Worm (Caenorhabditis elegans): ENCODE measurements around the gene C15C8.7.

The C15C8.7 gene

ce11 chrV:12744979-12745378 is at the start of gene C15C8.7:
C15C8.7 (minus strand) TSS chrV:12745050.
- TF ChIP-seq B0310.2 (tag; optimal IDR thresholded peaks at IDR 0.05) (no peak), tbx-37 (GFP tag; conservative IDR thresholded peaks at IDR 0.05) (no peak), tra-4 (tag; optimal IDR thresholded peaks at IDR 0.05) (no peak), flt-1 (GFP tag; IDR thresholded peaks at IDR 0.05) (no peak), hmbx-1 (tag; optimal IDR thresholded peaks at IDR 0.05) (no peak), aly-1 (tag; optimal IDR thresholded peaks at IDR 0.05) (no peak), hnd-1 (tag; optimal IDR thresholded peaks at IDR 0.05) (no peak), ceh-36 (tag; optimal IDR thresholded peaks at IDR 0.05) (no peak), sea-1 (GFP tag; conservative IDR thresholded peaks at IDR 0.05) (no peak), hmg-4 (GFP tag; optimal IDR thresholded peaks at IDR 0.05) (no peak), ceh-13 (GFP tag; optimal IDR thresholded peaks at IDR 0.05) (no peak), tbx-11 (GFP tag; IDR thresholded peaks at IDR 0.05) (no peak), F13C5.2 (tag; optimal IDR thresholded peaks at IDR 0.05) (no peak), ets-7 (tag; optimal IDR thresholded peaks at IDR 0.05) (no peak), ama-1 (optimal IDR thresholded peaks at IDR 0.05) (no peak), pes-1 (GFP tag; IDR thresholded peaks at IDR 0.05) (no peak), scrt-1 (GFP tag; IDR thresholded peaks at IDR 0.05) (no peak)

DNA sequence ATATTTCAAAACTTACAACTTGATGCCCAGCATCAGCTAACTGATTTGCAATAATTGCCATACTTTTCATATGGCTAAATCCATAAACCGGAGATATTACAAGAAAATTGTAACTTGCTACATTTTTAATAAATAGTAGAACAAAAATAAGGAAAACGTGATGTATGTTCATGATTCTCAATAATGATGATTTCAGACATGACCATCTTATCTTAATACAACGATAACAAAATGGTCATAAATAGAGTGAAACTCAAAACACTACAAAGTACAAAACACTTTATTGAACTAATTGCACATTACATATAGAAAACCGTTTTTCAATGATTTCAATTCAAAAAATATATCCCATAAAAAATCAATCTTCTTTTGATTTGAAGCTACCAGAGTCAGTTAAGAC is 47.9 kb upstream of the C15C8.7 start, which contains the start of gene ugt-5:
Gene ugt-5, minus strand, starts transcription at position 214 of the 400 bp plus-strand sequence.
- TF ChIP-seq hmg-4 (GFP tag; optimal IDR thresholded peaks at IDR 0.05) (no peak), hnd-1 (tag; optimal IDR thresholded peaks at IDR 0.05) (no peak), tra-4 (tag; optimal IDR thresholded peaks at IDR 0.05) (no peak), tbx-11 (GFP tag; IDR thresholded peaks at IDR 0.05) (no peak), aly-1 (tag; optimal IDR thresholded peaks at IDR 0.05) (no peak), ceh-13 (GFP tag; optimal IDR thresholded peaks at IDR 0.05) (no peak), sea-1 (GFP tag; conservative IDR thresholded peaks at IDR 0.05) (no peak), tbx-37 (GFP tag; conservative IDR thresholded peaks at IDR 0.05) (no peak)

ce11 chrV:12790188-12790587 is 45.3 kb upstream of the C15C8.7 start, which contains the start of gene srbc-43:
srbc-43 (minus strand) TSS chrV:12790518.
- TF ChIP-seq ama-1 (optimal IDR thresholded peaks at IDR 0.05), result no peak
- TF ChIP-seq sea-1 (GFP tag; conservative IDR thresholded peaks at IDR 0.05), result no peak
- no peak for TF ChIP-seq hnd-1 (tag; optimal IDR thresholded peaks at IDR 0.05)
- no peak for TF ChIP-seq B0310.2 (tag; optimal IDR thresholded peaks at IDR 0.05)
- no peak for TF ChIP-seq hmg-4 (GFP tag; optimal IDR thresholded peaks at IDR 0.05)
- no peak for TF ChIP-seq hmbx-1 (tag; optimal IDR thresholded peaks at IDR 0.05)
- TF ChIP-seq tbx-37 (GFP tag; conservative IDR thresholded peaks at IDR 0.05), result no peak
- no peak for TF ChIP-seq ceh-36 (tag; optimal IDR thresholded peaks at IDR 0.05)
- TF ChIP-seq tra-4 (tag; optimal IDR thresholded peaks at IDR 0.05), result no peak
- TF ChIP-seq tbx-11 (GFP tag; IDR thresholded peaks at IDR 0.05), result no peak
- TF ChIP-seq ceh-13 (GFP tag; optimal IDR thresholded peaks at IDR 0.05), result no peak

- TF ChIP-seq aly-1 (tag; optimal IDR thresholded peaks at IDR 0.05) (no peak), tbx-37 (GFP tag; conservative IDR thresholded peaks at IDR 0.05) (no peak), ama-1 (optimal IDR thresholded peaks at IDR 0.05) (no peak), B0310.2 (tag; optimal IDR thresholded peaks at IDR 0.05) (no peak), scrt-1 (GFP tag; IDR thresholded peaks at IDR 0.05) (no peak), sea-1 (GFP tag; conservative IDR thresholded peaks at IDR 0.05) (no peak), ceh-36 (tag; optimal IDR thresholded peaks at IDR 0.05) (no peak), flt-1 (GFP tag; IDR thresholded peaks at IDR 0.05) (no peak), tbx-11 (GFP tag; IDR thresholded peaks at IDR 0.05) (no peak), F13C5.2 (tag; optimal IDR thresholded peaks at IDR 0.05) (no peak), hmg-4 (GFP tag; optimal IDR thresholded peaks at IDR 0.05) (no peak), hmbx-1 (tag; optimal IDR thresholded peaks at IDR 0.05) (no peak), pes-1 (GFP tag; IDR thresholded peaks at IDR 0.05) (no peak), hnd-1 (tag; optimal IDR thresholded peaks at IDR 0.05) (no peak)
Observed at ce11 chrV:12788451-12788850, 43.6 kb upstream of the C15C8.7 start, which contains the start of gene srbc-44. srbc-44 (minus strand) TSS chrV:12788551.

DNA sequence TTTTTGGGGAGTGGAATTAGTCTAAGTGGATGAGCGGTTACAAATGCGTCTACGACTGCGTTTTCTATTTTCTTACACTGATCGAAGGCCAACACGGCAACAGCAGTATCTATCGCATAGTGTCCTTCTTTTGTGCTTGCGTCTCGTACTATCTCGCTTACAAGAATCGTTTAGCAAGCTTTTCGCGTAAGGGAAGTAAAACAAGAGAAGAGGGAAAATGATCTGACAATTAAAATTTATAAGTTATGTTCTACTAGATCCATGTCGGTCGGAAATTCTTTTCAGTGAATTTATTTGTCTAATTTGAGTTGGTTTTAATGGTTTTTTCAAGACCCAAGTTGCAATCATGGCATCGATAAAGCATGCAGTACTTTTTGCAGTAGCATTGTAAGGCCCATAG is 42.2 kb upstream of the C15C8.7 start, which contains the start of gene fkb-4:
Gene fkb-4, minus strand, starts transcription at position 101 of the 400 bp plus-strand sequence.
- TF ChIP-seq F13C5.2 (tag; optimal IDR thresholded peaks at IDR 0.05), result no peak
- TF ChIP-seq aly-1 (tag; optimal IDR thresholded peaks at IDR 0.05), result no peak
- no peak for TF ChIP-seq ets-7 (tag; optimal IDR thresholded peaks at IDR 0.05)
- no peak for TF ChIP-seq B0310.2 (tag; optimal IDR thresholded peaks at IDR 0.05)
- TF ChIP-seq sea-1 (GFP tag; conservative IDR thresholded peaks at IDR 0.05), result no peak
- no peak for TF ChIP-seq tbx-37 (GFP tag; conservative IDR thresholded peaks at IDR 0.05)
- no peak for TF ChIP-seq pes-1 (GFP tag; IDR thresholded peaks at IDR 0.05)
- TF ChIP-seq hmbx-1 (tag; optimal IDR thresholded peaks at IDR 0.05), result no peak
- no peak for TF ChIP-seq flt-1 (GFP tag; IDR thresholded peaks at IDR 0.05)
- no peak for TF ChIP-seq ceh-36 (tag; optimal IDR thresholded peaks at IDR 0.05)
- no peak for TF ChIP-seq ama-1 (optimal IDR thresholded peaks at IDR 0.05)
- no peak for TF ChIP-seq tra-4 (tag; optimal IDR thresholded peaks at IDR 0.05)

DNA sequence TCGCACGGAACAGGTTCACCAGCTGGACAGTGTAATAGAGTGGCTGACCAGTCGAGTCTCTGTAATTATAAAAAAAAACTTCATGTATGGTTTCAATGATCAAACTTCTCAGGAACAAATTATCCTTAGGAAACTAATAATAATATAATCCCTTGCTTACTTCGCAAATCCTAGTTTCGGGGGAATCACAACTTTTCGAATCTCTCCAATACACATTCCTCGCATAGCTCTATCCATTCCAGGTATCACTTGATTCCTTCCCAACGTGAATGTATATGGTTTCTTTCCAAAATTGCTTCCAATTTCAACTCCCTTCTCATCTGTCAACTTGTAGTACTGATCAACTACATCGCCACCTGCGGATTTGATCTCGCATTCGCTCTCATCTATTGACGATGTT is 41.5 kb upstream of the C15C8.7 start:
- no peak for TF ChIP-seq B0310.2 (tag; optimal IDR thresholded peaks at IDR 0.05)
- TF ChIP-seq hmbx-1 (tag; optimal IDR thresholded peaks at IDR 0.05), result no peak
- no peak for TF ChIP-seq pes-1 (GFP tag; IDR thresholded peaks at IDR 0.05)
- TF ChIP-seq tbx-11 (GFP tag; IDR thresholded peaks at IDR 0.05), result no peak
- TF ChIP-seq hmg-4 (GFP tag; optimal IDR thresholded peaks at IDR 0.05), result no peak
- no peak for TF ChIP-seq ama-1 (optimal IDR thresholded peaks at IDR 0.05)
- no peak for TF ChIP-seq F13C5.2 (tag; optimal IDR thresholded peaks at IDR 0.05)
- no peak for TF ChIP-seq ceh-36 (tag; optimal IDR thresholded peaks at IDR 0.05)
- TF ChIP-seq aly-1 (tag; optimal IDR thresholded peaks at IDR 0.05), result no peak
- TF ChIP-seq ceh-13 (GFP tag; optimal IDR thresholded peaks at IDR 0.05), result no peak
- no peak for TF ChIP-seq scrt-1 (GFP tag; IDR thresholded peaks at IDR 0.05)
- TF ChIP-seq sea-1 (GFP tag; conservative IDR thresholded peaks at IDR 0.05), result no peak
- TF ChIP-seq flt-1 (GFP tag; IDR thresholded peaks at IDR 0.05), result no peak
- no peak for TF ChIP-seq tra-4 (tag; optimal IDR thresholded peaks at IDR 0.05)
- no peak for TF ChIP-seq ets-7 (tag; optimal IDR thresholded peaks at IDR 0.05)

ce11 chrV:12784861-12785260 is 40.0 kb upstream of the C15C8.7 start, which contains the start of gene sre-20:
sre-20 (minus strand) TSS chrV:12784961.
- no peak for TF ChIP-seq ets-7 (tag; optimal IDR thresholded peaks at IDR 0.05)
- TF ChIP-seq tbx-11 (GFP tag; IDR thresholded peaks at IDR 0.05), result no peak
- no peak for TF ChIP-seq ceh-36 (tag; optimal IDR thresholded peaks at IDR 0.05)
- TF ChIP-seq hmbx-1 (tag; optimal IDR thresholded peaks at IDR 0.05), result no peak
- no peak for TF ChIP-seq F13C5.2 (tag; optimal IDR thresholded peaks at IDR 0.05)
- TF ChIP-seq ama-1 (optimal IDR thresholded peaks at IDR 0.05), result no peak
- no peak for TF ChIP-seq tra-4 (tag; optimal IDR thresholded peaks at IDR 0.05)
- no peak for TF ChIP-seq aly-1 (tag; optimal IDR thresholded peaks at IDR 0.05)
- no peak for TF ChIP-seq flt-1 (GFP tag; IDR thresholded peaks at IDR 0.05)

Measured in whole organism, early embryonic.